Fruit fly (Drosophila melanogaster): Measurements from ENCODE around the gene dgt1.

The dgt1 gene

DNA sequence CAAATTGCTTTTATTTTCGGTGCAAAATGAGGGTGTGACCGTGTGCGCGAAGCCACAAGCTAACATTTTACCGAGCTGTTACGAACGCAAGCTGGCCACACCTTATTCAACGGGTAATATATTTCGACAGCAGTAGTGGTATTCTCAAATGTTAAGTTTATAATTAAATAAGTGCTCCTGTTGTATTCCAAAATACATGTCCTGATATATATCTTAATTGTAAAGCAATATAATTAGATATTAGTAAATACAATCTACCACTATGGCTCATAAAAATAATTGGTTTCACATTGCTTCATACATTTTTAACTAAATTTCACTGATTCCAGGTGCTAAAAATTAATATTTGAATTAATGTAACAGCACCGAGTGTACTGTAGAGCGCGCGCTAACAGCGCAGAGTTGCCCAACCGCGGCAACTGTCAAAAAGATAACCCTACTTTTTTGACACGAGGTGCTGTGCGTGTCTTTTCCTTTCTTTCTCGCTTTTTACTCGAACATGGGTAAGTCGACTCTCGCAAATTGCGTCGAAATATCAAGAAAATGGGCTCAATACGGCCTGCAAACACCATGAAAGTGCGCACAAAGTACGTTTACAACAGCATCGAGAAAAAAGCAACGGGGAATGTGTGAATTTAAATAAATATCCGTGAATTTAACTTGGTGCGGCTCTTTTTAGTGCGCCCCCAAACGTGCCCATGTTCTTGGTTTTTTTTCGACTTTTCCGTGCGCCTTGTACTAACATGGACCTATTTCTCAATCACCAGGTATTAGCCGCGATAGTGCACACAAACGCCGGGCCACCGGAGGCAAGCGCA lies 4.3 kb upstream of the dgt1 start, which contains the start of the genes CG15514 and RpS8:
Gene CG15514 (minus strand): TSS at position 63 of the 818 bp plus-strand sequence.
Gene RpS8 (plus strand): TSS at position 151 of the 818 bp plus-strand sequence.
- TF ChIP-seq foxo (GFP tag; optimal IDR thresholded peaks at IDR 0.05) (peak in 1 of 2 experiments; percentile 60), Dfd (GFP tag; optimal IDR thresholded peaks at IDR 0.05) (no peak), Myc (optimal IDR thresholded peaks at IDR 0.05) (peak; percentile 76), HLH106 (tag; optimal IDR thresholded peaks at IDR 0.05) (peak; percentile 58), Dif (GFP tag; optimal IDR thresholded peaks at IDR 0.05; ENCODE audit: partially characterized antibody) (no peak), Rel (GFP tag; optimal IDR thresholded peaks at IDR 0.05) (no peak), Rel (tag; optimal IDR thresholded peaks at IDR 0.05) (peak; percentile 30), Hr83 (GFP tag; optimal IDR thresholded peaks at IDR 0.05; ENCODE audit: poor library complexity, severe bottlenecking) (no peak), CG9705 (GFP tag; optimal IDR thresholded peaks at IDR 0.05) (peak; percentile 75), pan (optimal IDR thresholded peaks at IDR 0.05) (no peak), sv (GFP tag; optimal IDR thresholded peaks at IDR 0.05) (peak; percentile 26), Sp1 (GFP tag; optimal IDR thresholded peaks at IDR 0.05) (peak; percentile 61), rgr (GFP tag; optimal IDR thresholded peaks at IDR 0.05) (peak; percentile 64), h (GFP tag; optimal IDR thresholded peaks at IDR 0.05) (peak; percentile 47), ey (GFP tag; optimal IDR thresholded peaks at IDR 0.05) (peak; percentile 27), woc (GFP tag; optimal IDR thresholded peaks at IDR 0.05) (no peak), dl (GFP tag; optimal IDR thresholded peaks at IDR 0.05; ENCODE audit: insufficient read depth in 1 of 2, partially characterized antibody in 2 of 2) (no peak), br (GFP tag; optimal IDR thresholded peaks at IDR 0.05) (peak; percentile 26), Abd-B (GFP tag; optimal IDR thresholded peaks at IDR 0.05) (no peak), Hr78 (GFP tag; optimal IDR thresholded peaks at IDR 0.05) (no peak), fru (GFP tag; optimal IDR thresholded peaks at IDR 0.05) (no peak), OdsH (GFP tag; optimal IDR thresholded peaks at IDR 0.05) (peak; percentile 63), psq (GFP tag; optimal IDR thresholded peaks at IDR 0.05) (peak; percentile 44)

DNA sequence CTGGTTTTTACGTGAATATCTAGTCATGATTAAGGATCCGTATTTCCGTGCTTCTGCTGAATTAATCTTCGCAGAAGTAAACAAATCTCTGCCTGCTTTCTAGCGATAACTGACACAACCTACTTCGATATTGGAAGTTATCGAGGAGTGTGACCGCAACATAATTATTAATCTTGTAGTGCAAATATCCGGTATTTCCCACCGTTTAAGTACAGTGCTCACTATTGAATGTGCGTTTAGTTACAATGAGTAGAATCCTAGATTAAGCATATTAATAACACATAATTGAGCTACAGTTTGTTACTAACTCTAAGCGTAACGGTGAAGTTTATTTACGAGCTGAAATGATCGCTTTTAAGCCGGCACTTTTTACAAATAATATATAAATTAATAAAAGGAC lies 2.5 kb upstream of the dgt1 start:
- TF ChIP-seq Abd-B (GFP tag; optimal IDR thresholded peaks at IDR 0.05) (no peak), Rel (GFP tag; optimal IDR thresholded peaks at IDR 0.05) (no peak), Rel (tag; optimal IDR thresholded peaks at IDR 0.05) (peak; percentile 99), usp (GFP tag; optimal IDR thresholded peaks at IDR 0.05) (no peak), rgr (GFP tag; optimal IDR thresholded peaks at IDR 0.05) (no peak), psq (GFP tag; optimal IDR thresholded peaks at IDR 0.05) (no peak), Dif (GFP tag; optimal IDR thresholded peaks at IDR 0.05; ENCODE audit: partially characterized antibody) (no peak), GATAd (GFP tag; optimal IDR thresholded peaks at IDR 0.05) (no peak), CG9705 (GFP tag; optimal IDR thresholded peaks at IDR 0.05) (peak; percentile 9), Hr78 (GFP tag; optimal IDR thresholded peaks at IDR 0.05) (no peak), jim (GFP tag; optimal IDR thresholded peaks at IDR 0.05) (no peak), brk (GFP tag; optimal IDR thresholded peaks at IDR 0.05) (no peak), dsf (GFP tag; optimal IDR thresholded peaks at IDR 0.05; ENCODE audit: borderline replicate concordance) (no peak), foxo (GFP tag; optimal IDR thresholded peaks at IDR 0.05) (peak in 1 of 2 experiments; percentile 43), HLH106 (tag; optimal IDR thresholded peaks at IDR 0.05) (peak; percentile 45), ey (GFP tag; optimal IDR thresholded peaks at IDR 0.05) (peak; percentile 22)

DNA sequence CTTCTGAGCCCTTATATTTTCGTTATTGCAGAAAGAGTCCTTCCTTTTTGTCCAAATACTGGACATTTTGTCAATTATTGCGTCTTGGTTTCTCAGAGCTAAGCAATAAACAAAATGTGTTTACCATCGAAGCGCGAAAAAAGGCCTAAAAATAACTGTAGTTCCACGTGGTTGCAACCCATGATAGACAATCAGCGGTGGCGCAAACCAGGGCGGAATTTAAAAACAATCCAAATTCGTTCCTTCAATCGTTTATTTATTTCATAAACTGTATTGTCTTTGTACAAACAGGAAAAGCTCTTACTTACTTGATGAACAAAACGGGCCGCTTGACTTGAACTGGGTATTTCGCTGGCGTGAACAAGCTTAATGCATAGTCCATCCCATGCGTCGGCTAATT lies 1.5 kb upstream of the dgt1 start, which contains the start of gene CG7824:
Gene CG7824 (minus strand): TSS at position 131 of the 400 bp plus-strand sequence.
- TF ChIP-seq h (GFP tag; optimal IDR thresholded peaks at IDR 0.05): no peak
- no peak for TF ChIP-seq Rel (GFP tag; optimal IDR thresholded peaks at IDR 0.05)
- TF ChIP-seq Rel (tag; optimal IDR thresholded peaks at IDR 0.05): peak; percentile 50
- TF ChIP-seq ey (GFP tag; optimal IDR thresholded peaks at IDR 0.05): no peak
- no peak for TF ChIP-seq Hr78 (GFP tag; optimal IDR thresholded peaks at IDR 0.05)

DNA sequence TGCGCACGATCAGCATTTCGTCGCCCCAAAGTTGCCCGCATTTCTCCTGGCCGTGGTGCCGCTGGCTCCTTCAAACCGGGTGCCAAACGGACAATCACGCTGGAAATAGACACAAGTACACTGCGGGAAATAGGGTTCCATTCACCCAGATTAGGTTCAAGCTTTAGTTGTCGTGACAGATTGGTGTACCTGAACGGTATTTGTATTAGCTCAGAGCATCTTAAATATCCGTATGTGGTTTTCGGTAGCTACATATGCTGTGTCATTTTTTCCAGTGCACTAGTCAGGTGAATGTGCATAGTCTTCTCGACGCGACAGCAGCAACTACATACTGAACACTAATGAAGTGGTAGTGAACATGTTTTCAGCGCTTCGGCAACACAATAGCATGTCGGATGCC lies 10.2 kb downstream of the dgt1 start:
- TF ChIP-seq dl (GFP tag; optimal IDR thresholded peaks at IDR 0.05; ENCODE audit: insufficient read depth in 1 of 2, partially characterized antibody in 2 of 2) (no peak), brk (GFP tag; optimal IDR thresholded peaks at IDR 0.05) (no peak), rgr (GFP tag; optimal IDR thresholded peaks at IDR 0.05) (no peak), dmrt93B (GFP tag; optimal IDR thresholded peaks at IDR 0.05) (no peak), foxo (GFP tag; optimal IDR thresholded peaks at IDR 0.05) (no peak), Hr83 (GFP tag; optimal IDR thresholded peaks at IDR 0.05; ENCODE audit: poor library complexity, severe bottlenecking) (no peak), Jra (GFP tag; optimal IDR thresholded peaks at IDR 0.05) (no peak), Sp1 (GFP tag; optimal IDR thresholded peaks at IDR 0.05) (no peak), Dfd (GFP tag; optimal IDR thresholded peaks at IDR 0.05) (no peak), jim (GFP tag; optimal IDR thresholded peaks at IDR 0.05) (no peak), Hr78 (GFP tag; optimal IDR thresholded peaks at IDR 0.05) (no peak), dsf (GFP tag; optimal IDR thresholded peaks at IDR 0.05; ENCODE audit: borderline replicate concordance) (no peak), Dif (GFP tag; optimal IDR thresholded peaks at IDR 0.05; ENCODE audit: partially characterized antibody) (no peak), Myc (optimal IDR thresholded peaks at IDR 0.05) (no peak), br (GFP tag; optimal IDR thresholded peaks at IDR 0.05) (no peak), sv (GFP tag; optimal IDR thresholded peaks at IDR 0.05) (no peak), GATAd (GFP tag; optimal IDR thresholded peaks at IDR 0.05) (no peak), sage (GFP tag; optimal IDR thresholded peaks at IDR 0.05) (no peak), tai (GFP tag; optimal IDR thresholded peaks at IDR 0.05) (no peak)
